Fruit fly (Drosophila melanogaster) whole organism, embryonic: ENCODE measurements around the gene TpnC25D.

Experiments used
- Atf-2 ChIP-seq: fragments of 200-800 bp; sonication (Bioruptor generic); optimal IDR thresholded peaks from 2 replicates; lab custom pipeline; 2016; ENCODE audit warnings: missing biosample characterization, missing genetic modification characterization
- Atf3 ChIP-seq: fragments of 200-800 bp; sonication (Bioruptor generic); optimal IDR thresholded peaks from 3 replicates; lab custom pipeline; 2016; ENCODE audit warnings: missing biosample characterization, missing genetic modification characterization
- Bdp1 ChIP-seq: fragments of 200-800 bp; sonication (Bioruptor generic); optimal IDR thresholded peaks from 3 replicates; lab custom pipeline; 2016; ENCODE audit warnings: missing biosample characterization, missing genetic modification characterization
- CG12155 ChIP-seq: fragments of 200-800 bp; sonication (Bioruptor generic); optimal IDR thresholded peaks from 3 replicates; lab custom pipeline; 2016; ENCODE audit warnings: missing biosample characterization, missing genetic modification characterization
- CG13123 ChIP-seq: fragments of 200-800 bp; sonication (Bioruptor generic); optimal IDR thresholded peaks from 2 replicates; lab custom pipeline; 2016; ENCODE audit warnings: missing biosample characterization, missing genetic modification characterization
- CG14441 ChIP-seq: fragments of 200-800 bp; sonication (Bioruptor generic); IDR thresholded peaks from 2 replicates; pipeline ENCODE4 v1.3.6; 2022; ENCODE audit warnings: missing biosample characterization, missing genetic modification characterization
- CG16779 ChIP-seq: fragments of 200-800 bp; sonication (Bioruptor generic); IDR thresholded peaks from 2 replicates; pipeline ENCODE4 v1.3.6; 2022; ENCODE audit warnings: missing biosample characterization, missing genetic modification characterization
- CG16815 ChIP-seq: fragments of 200-800 bp; sonication (Bioruptor generic); optimal IDR thresholded peaks from 3 replicates; lab custom pipeline; 2017; ENCODE audit warnings: missing biosample characterization, mild to moderate bottlenecking, missing genetic modification characterization
- CG18011 ChIP-seq: fragments of 200-800 bp; sonication (Bioruptor generic); optimal IDR thresholded peaks from 2 replicates; lab custom pipeline; 2017; ENCODE audit warnings: missing biosample characterization, missing genetic modification characterization, mild to moderate bottlenecking, moderate library complexity, missing genotype
- CG18599 ChIP-seq: fragments of 200-800 bp; sonication (Bioruptor generic); optimal IDR thresholded peaks from 3 replicates; lab custom pipeline; 2017; ENCODE audit warnings: missing biosample characterization, missing genetic modification characterization, mild to moderate bottlenecking, moderate library complexity, missing genetic modification reagents
- CG2712 ChIP-seq: fragments of 200-800 bp; optimal IDR thresholded peaks from 3 replicates; lab custom pipeline; 2019; ENCODE audit warnings: missing biosample characterization, mild to moderate bottlenecking, missing genetic modification characterization, moderate library complexity
- CG2889 ChIP-seq: fragments of 200-800 bp; sonication (Bioruptor generic); IDR thresholded peaks from 3 replicates; pipeline ENCODE4 v1.3.6; 2022; ENCODE audit warnings: missing biosample characterization, missing genetic modification characterization
- CG30431 ChIP-seq: fragments of 200-800 bp; sonication (Bioruptor generic); optimal IDR thresholded peaks from 2 replicates; lab custom pipeline; 2017; ENCODE audit warnings: missing biosample characterization, missing genetic modification characterization
- CG3281 ChIP-seq: fragments of 200-800 bp; sonication (Bioruptor generic); optimal IDR thresholded peaks from 3 replicates; lab custom pipeline; 2017; ENCODE audit warnings: missing biosample characterization, mild to moderate bottlenecking, missing genetic modification characterization
- CG4854 ChIP-seq: fragments of 200-800 bp; sonication (Bioruptor generic); optimal IDR thresholded peaks from 2 replicates; lab custom pipeline; 2016; ENCODE audit warnings: missing biosample characterization, missing genetic modification characterization, inconsistent platforms
- CG9817 ChIP-seq: fragments of 200-800 bp; sonication (Bioruptor generic); optimal IDR thresholded peaks from 2 replicates; lab custom pipeline; 2018; ENCODE audit warnings: missing biosample characterization, mild to moderate bottlenecking, missing genetic modification characterization, moderate library complexity
- Dek ChIP-seq: fragments of 200-800 bp; sonication (Bioruptor generic); optimal IDR thresholded peaks from 3 replicates; lab custom pipeline; 2019; ENCODE audit warnings: missing biosample characterization, mild to moderate bottlenecking, missing genetic modification characterization, moderate library complexity
- Elba2 ChIP-seq: fragments of 200-800 bp; sonication (Bioruptor generic); optimal IDR thresholded peaks from 3 replicates; lab custom pipeline; 2016; ENCODE audit warnings: missing biosample characterization, missing genetic modification characterization
- Fer3 ChIP-seq: fragments of 200-800 bp; sonication (Bioruptor generic); optimal IDR thresholded peaks from 2 replicates; lab custom pipeline; 2018; ENCODE audit warnings: missing biosample characterization, mild to moderate bottlenecking, missing genetic modification characterization, moderate library complexity
- Optix ChIP-seq: fragments of 200-800 bp; sonication (Bioruptor generic); IDR thresholded peaks from 3 replicates; pipeline ENCODE4 v1.3.6; 2022; ENCODE audit warnings: missing biosample characterization, missing genetic modification characterization
- Rfx ChIP-seq: fragments of 200-800 bp; sonication (Bioruptor generic); IDR thresholded peaks from 2 replicates; pipeline ENCODE4 v1.3.6; 2022; ENCODE audit warnings: missing biosample characterization, missing genetic modification characterization
- Rx ChIP-seq: fragments of 200-800 bp; sonication (Bioruptor generic); IDR thresholded peaks from 2 replicates; pipeline ENCODE4 v1.3.6; 2022; ENCODE audit warnings: missing biosample characterization, missing genetic modification characterization
- Sry-β ChIP-seq: fragments of 200-800 bp; sonication (Bioruptor generic); optimal IDR thresholded peaks from 2 replicates; lab custom pipeline; 2018; ENCODE audit warnings: missing biosample characterization, mild to moderate bottlenecking, missing genetic modification characterization, moderate library complexity
- Ssrp ChIP-seq: fragments of 200-800 bp; sonication (Bioruptor generic); optimal IDR thresholded peaks from 2 replicates; lab custom pipeline; 2018; ENCODE audit warnings: missing biosample characterization, mild to moderate bottlenecking, missing genetic modification characterization, moderate library complexity
- ash1 ChIP-seq: fragments of 200-800 bp; sonication (Bioruptor generic); optimal IDR thresholded peaks from 2 replicates; lab custom pipeline; 2018; ENCODE audit warnings: missing biosample characterization, mild to moderate bottlenecking, missing genetic modification characterization
- bab2 ChIP-seq: fragments of 200-800 bp; sonication (Bioruptor generic); optimal IDR thresholded peaks from 2 replicates; lab custom pipeline; 2016; ENCODE audit warnings: missing biosample characterization, missing genetic modification characterization
- chm ChIP-seq: fragments of 200-800 bp; sonication (Bioruptor generic); IDR thresholded peaks from 2 replicates; pipeline ENCODE4 v1.3.6; 2022; ENCODE audit warnings: missing biosample characterization, missing genetic modification characterization
- crol ChIP-seq: fragments of 200-800 bp; sonication (Bioruptor generic); IDR thresholded peaks from 2 replicates; pipeline ENCODE4 v1.3.6; 2022; ENCODE audit warnings: missing biosample characterization, missing genetic modification characterization
- dmrt99B ChIP-seq: fragments of 200-800 bp; sonication (Bioruptor generic); optimal IDR thresholded peaks from 2 replicates; lab custom pipeline; 2018; ENCODE audit warnings: missing biosample characterization, mild to moderate bottlenecking, missing genetic modification characterization, moderate library complexity
- dpn ChIP-seq, 2 experiments: fragments of 200-800 bp; sonication (Bioruptor generic); optimal IDR thresholded peaks; 3 replicates each; lab custom pipeline; 2016; ENCODE audit warnings: missing biosample characterization in 2 of 2, missing genetic modification characterization in 2 of 2
- eve ChIP-seq, 2 experiments: fragments of >200 bp; optimal IDR thresholded peaks; 2 replicates each; lab custom pipeline; 2017; ENCODE audit warnings: missing biosample characterization in 2 of 2, missing genetic modification characterization in 2 of 2
- fd102C ChIP-seq: fragments of 200-800 bp; sonication (Bioruptor generic); optimal IDR thresholded peaks from 2 replicates; lab custom pipeline; 2018; ENCODE audit warnings: missing biosample characterization, mild to moderate bottlenecking, missing genetic modification characterization, moderate library complexity
- grau ChIP-seq: fragments of 200-800 bp; optimal IDR thresholded peaks from 3 replicates; lab custom pipeline; 2019; ENCODE audit warnings: missing biosample characterization, mild to moderate bottlenecking, missing genetic modification characterization, moderate library complexity
- ham ChIP-seq: fragments of 200-800 bp; sonication (Bioruptor generic); IDR thresholded peaks from 2 replicates; pipeline ENCODE4 v1.3.6; 2022; ENCODE audit warnings: missing biosample characterization, missing genetic modification characterization
- jing ChIP-seq: fragments of 200-800 bp; sonication (Bioruptor generic); optimal IDR thresholded peaks from 2 replicates; lab custom pipeline; 2018; ENCODE audit warnings: missing biosample characterization, mild to moderate bottlenecking, missing genetic modification characterization
- kay ChIP-seq: fragments of 200-800 bp; sonication (Bioruptor generic); optimal IDR thresholded peaks from 2 replicates; lab custom pipeline; 2016; ENCODE audit warnings: missing biosample characterization, missing genetic modification characterization
- knrl ChIP-seq: fragments of 200-800 bp; sonication (Bioruptor generic); IDR thresholded peaks from 3 replicates; pipeline ENCODE4 v1.3.6; 2022; ENCODE audit warnings: missing biosample characterization, missing genetic modification characterization; ENCODE audit not compliant: partially characterized antibody
- mirr ChIP-seq: fragments of 200-800 bp; sonication (Bioruptor generic); optimal IDR thresholded peaks from 3 replicates; lab custom pipeline; 2018; ENCODE audit warnings: missing biosample characterization, mild to moderate bottlenecking, missing genetic modification characterization
- nau ChIP-seq: fragments of 200-800 bp; sonication (Bioruptor generic); optimal IDR thresholded peaks from 3 replicates; lab custom pipeline; 2017; ENCODE audit warnings: missing biosample characterization, mild to moderate bottlenecking, missing genetic modification characterization, missing genetic modification reagents
- phol ChIP-seq: fragments of 200-800 bp; sonication (Bioruptor generic); optimal IDR thresholded peaks from 3 replicates; lab custom pipeline; 2018; ENCODE audit warnings: missing biosample characterization, mild to moderate bottlenecking, missing genetic modification characterization, moderate library complexity
- row ChIP-seq: fragments of 200-800 bp; sonication (Bioruptor generic); IDR thresholded peaks from 3 replicates; pipeline ENCODE4 v1.3.6; 2022; ENCODE audit warnings: missing biosample characterization, missing genetic modification characterization
- sc ChIP-seq, 3 experiments: fragments of >200 bp in 2 of 3; fragments of 200-800 bp in 1 of 3; sonication (Bioruptor generic) in 1 of 3; optimal IDR thresholded peaks; 2 replicates in 2 of 3; 3 replicates in 1 of 3; lab custom pipeline; 2017; ENCODE audit warnings: mild to moderate bottlenecking in 1 of 3, missing biosample characterization in 1 of 3, missing genetic modification characterization in 1 of 3, missing genetic modification reagents in 1 of 3
- sens-2 ChIP-seq: fragments of 200-800 bp; sonication (Bioruptor generic); IDR thresholded peaks from 2 replicates; pipeline ENCODE4 v1.3.6; 2022; ENCODE audit warnings: missing biosample characterization, missing genetic modification characterization
- tin ChIP-seq: fragments of 200-800 bp; sonication (Bioruptor generic); optimal IDR thresholded peaks from 3 replicates; lab custom pipeline; 2016; ENCODE audit warnings: missing biosample characterization, missing genetic modification characterization
- tna ChIP-seq: fragments of 200-800 bp; sonication (Bioruptor generic); IDR thresholded peaks from 2 replicates; pipeline ENCODE4 v1.3.6; 2022; ENCODE audit warnings: missing biosample characterization, missing genetic modification characterization; ENCODE audit not compliant: partially characterized antibody
- toy ChIP-seq: fragments of 200-800 bp; sonication (Bioruptor generic); IDR thresholded peaks from 2 replicates; pipeline ENCODE4 v1.3.6; 2022; ENCODE audit warnings: missing biosample characterization, missing genetic modification characterization
- trh ChIP-seq: fragments of 200-800 bp; sonication (Bioruptor generic); optimal IDR thresholded peaks from 2 replicates; lab custom pipeline; 2016; ENCODE audit warnings: missing biosample characterization, missing genetic modification characterization
- unpg ChIP-seq: fragments of 200-800 bp; sonication (Bioruptor generic); optimal IDR thresholded peaks from 3 replicates; lab custom pipeline; 2018; ENCODE audit warnings: missing biosample characterization, mild to moderate bottlenecking, missing genetic modification characterization, moderate library complexity
- zf30C ChIP-seq: fragments of 200-800 bp; sonication (Bioruptor generic); optimal IDR thresholded peaks from 3 replicates; lab custom pipeline; 2018; ENCODE audit warnings: missing biosample characterization, mild to moderate bottlenecking, missing genetic modification characterization
- zfh2 ChIP-seq: fragments of 200-800 bp; sonication (Bioruptor generic); optimal IDR thresholded peaks from 2 replicates; lab custom pipeline; 2016; ENCODE audit warnings: missing biosample characterization, missing genetic modification characterization

TpnC25D gene

dm6 chr2L:5242194-5242914, 25.9 kb downstream of the TpnC25D start (continued):
- TF ChIP-seq Rx (GFP tag; lab: Robert Waterston, UW) (no peak), Rfx (GFP tag; lab: Robert Waterston, UW) (0 out of 2 replicates have a peak, but pooled peaks have one; percentile 13), CG13123 (GFP tag; lab: Kevin White, UChicago) (no peak), chm (GFP tag; lab: Robert Waterston, UW) (no peak), nau (GFP tag; lab: Kevin White, UChicago) (no peak), knrl (GFP tag; lab: Robert Waterston, UW) (no peak), jing (no peak), tna (GFP tag; lab: Robert Waterston, UW) (no peak), dpn (GFP tag; optimal IDR thresholded peaks at IDR 0.05; lab: Kevin White, UChicago) (peak in 1 of 2 experiments; percentile 7), CG18011 (no peak), Atf3 (GFP tag; lab: Kevin White, UChicago) (no peak), CG4854 (GFP tag; lab: Kevin White, UChicago) (no peak), grau (peak; percentile 13), Optix (GFP tag; lab: Robert Waterston, UW) (no peak), dmrt99B (tag; lab: Kevin White, UChicago) (peak; percentile 41), mirr (GFP tag; lab: Kevin White, UChicago) (no peak), ash1 (GFP tag; lab: Kevin White, UChicago) (no peak), Bdp1 (no peak), ham (no peak), zf30C (GFP tag; lab: Kevin White, UChicago) (no peak), row (GFP tag; lab: Robert Waterston, UW) (peak; percentile 54; the same call in 2 of the 3 replicates), CG30431 (GFP tag; lab: Kevin White, UChicago) (no peak), kay (GFP tag; lab: Kevin White, UChicago) (no peak), CG2889 (GFP tag; lab: Robert Waterston, UW) (no peak), bab2 (no peak), Fer3 (tag; lab: Kevin White, UChicago) (no peak), phol (tag; lab: Kevin White, UChicago) (peak; percentile 6), zfh2 (GFP tag; lab: Kevin White, UChicago) (no peak), CG12155 (GFP tag; lab: Kevin White, UChicago) (no peak), Dek (tag; lab: Kevin White, UChicago) (no peak), Ssrp (tag; lab: Kevin White, UChicago) (no peak), toy (GFP tag; lab: Robert Waterston, UW) (no peak), CG16779 (GFP tag; lab: Robert Waterston, UW) (no peak), sc (optimal IDR thresholded peaks at IDR 0.05; lab: Kevin White, UChicago) (no peak), sc (GFP tag; optimal IDR thresholded peaks at IDR 0.05; lab: Kevin White, UChicago) (no peak), trh (GFP tag; lab: Kevin White, UChicago) (no peak), CG9817 (tag; lab: Kevin White, UChicago) (no peak), Elba2 (no peak), CG3281 (peak; percentile 1), CG16815 (GFP tag; lab: Kevin White, UChicago) (no peak), CG2712 (tag; lab: Kevin White, UChicago) (peak; percentile 32), tin (GFP tag; lab: Kevin White, UChicago) (no peak), crol (GFP tag; lab: Robert Waterston, UW) (no peak), eve (GFP tag; optimal IDR thresholded peaks at IDR 0.05; lab: Kevin White, UChicago) (peak in 1 of 2 experiments; percentile 50), fd102C (GFP tag; lab: Kevin White, UChicago) (no peak), CG18599 (GFP tag; lab: Kevin White, UChicago) (peak; percentile 20), sens-2 (GFP tag; lab: Robert Waterston, UW) (no peak), Sry-β (no peak), unpg (GFP tag; lab: Kevin White, UChicago) (peak; percentile 38), CG14441 (GFP tag; lab: Robert Waterston, UW) (peak; percentile 32; the same call in 1 of the 2 replicates), Atf-2 (GFP tag; lab: Kevin White, UChicago) (no peak)
